Worm (Caenorhabditis elegans) whole organism, L4 larva: ENCODE results near the gene catp-8.

Source experiments
- D1046.2 ChIP-seq: fragments of 200-800 bp; sonication (Bioruptor generic); IDR thresholded peaks from 2 replicates; pipeline ENCODE4 v1.3.6; 2022; ENCODE audit warnings: missing genetic modification characterization, missing compliant biosample characterization
- F10B5.3 ChIP-seq: sonication (generic microtip); optimal IDR thresholded peaks from 2 replicates; lab custom pipeline; 2016; ENCODE audit warnings: mild to moderate bottlenecking, missing genetic modification characterization, missing compliant biosample characterization
- F37D6.2 ChIP-seq: sonication (generic microtip); optimal IDR thresholded peaks from 2 replicates; lab custom pipeline; 2016; ENCODE audit warnings: mild to moderate bottlenecking, missing genetic modification characterization, missing compliant biosample characterization
- R02D3.7 ChIP-seq: fragments of 150-350 bp; sonication (generic microtip); optimal IDR thresholded peaks from 3 replicates; lab custom pipeline; 2014; ENCODE audit warnings: missing biosample characterization, missing genetic modification characterization
- T20F7.1 ChIP-seq: fragments of 200-800 bp; sonication (Bioruptor generic); optimal IDR thresholded peaks from 2 replicates; lab custom pipeline; 2018; ENCODE audit warnings: mild to moderate bottlenecking, missing genetic modification characterization, missing compliant biosample characterization
- Y105C5A.15 ChIP-seq: fragments of 200-800 bp; sonication (Bioruptor generic); IDR thresholded peaks from 2 replicates; pipeline ENCODE4 v1.3.6; 2022; ENCODE audit warnings: missing genetic modification characterization, missing compliant biosample characterization
- Y5F2A.4 ChIP-seq: fragments of 200-800 bp; sonication (Bioruptor generic); optimal IDR thresholded peaks from 2 replicates; lab custom pipeline; 2018; ENCODE audit warnings: mild to moderate bottlenecking, missing genetic modification characterization, missing compliant biosample characterization
- aha-1 ChIP-seq: fragments of 150-350 bp; peaks from one replicate; lab custom pipeline; 2014; ENCODE audit warnings: missing biosample characterization, missing genetic modification characterization
- aly-2 ChIP-seq: sonication (generic microtip); optimal IDR thresholded peaks from 2 replicates; lab custom pipeline; 2018; ENCODE audit warnings: missing biosample characterization, missing genetic modification characterization
- attf-4 ChIP-seq: sonication (generic microtip); optimal IDR thresholded peaks from 3 replicates; lab custom pipeline; 2017; ENCODE audit warnings: missing biosample characterization, missing genetic modification characterization
- ceh-20 ChIP-seq: fragments of 200-800 bp; sonication (Bioruptor generic); IDR thresholded peaks from 2 replicates; pipeline ENCODE4 v1.3.6; 2022; ENCODE audit warnings: missing genetic modification reagents, missing genetic modification characterization, missing compliant biosample characterization
- ceh-32 ChIP-seq: sonication (generic microtip); optimal IDR thresholded peaks from 2 replicates; lab custom pipeline; 2016; ENCODE audit warnings: mild to moderate bottlenecking, missing genetic modification characterization, missing compliant biosample characterization; ENCODE audit not compliant: poor library complexity
- ceh-62 ChIP-seq: sonication (generic microtip); optimal IDR thresholded peaks from 2 replicates; lab custom pipeline; 2017; ENCODE audit warnings: missing biosample characterization, missing genetic modification characterization
- ceh-82 ChIP-seq: sonication (generic microtip); optimal IDR thresholded peaks from 2 replicates; lab custom pipeline; 2017; ENCODE audit warnings: missing biosample characterization, missing genetic modification characterization
- ces-1 ChIP-seq: fragments of 150-350 bp; sonication (generic microtip); optimal IDR thresholded peaks from 4 replicates; lab custom pipeline; 2014; ENCODE audit warnings: missing biosample characterization, missing genetic modification reagents, missing genetic modification characterization
- cey-2 ChIP-seq: sonication (generic microtip); optimal IDR thresholded peaks from 3 replicates; lab custom pipeline; 2017; ENCODE audit warnings: missing genetic modification characterization, mild to moderate bottlenecking, missing compliant biosample characterization, antibody characterized with exemption, borderline replicate concordance; ENCODE audit not compliant: insufficient read depth
- daf-16 ChIP-seq, 3 experiments: sonication (generic microtip); optimal IDR thresholded peaks; 2 replicates each; lab custom pipeline; 2016 to 2017; ENCODE audit warnings: missing genetic modification characterization in 3 of 3, missing genetic modification reagents in 3 of 3, mild to moderate bottlenecking in 2 of 3, missing compliant biosample characterization in 2 of 3, missing biosample characterization in 1 of 3, moderate library complexity in 1 of 3
- daf-8 ChIP-seq: fragments of 200-800 bp; sonication (Bioruptor generic); IDR thresholded peaks from 2 replicates; pipeline ENCODE4 v1.3.6; 2022; ENCODE audit warnings: missing genetic modification characterization, missing compliant biosample characterization
- dmd-6 ChIP-seq: fragments of 200-800 bp; sonication (Bioruptor generic); IDR thresholded peaks from 2 replicates; pipeline ENCODE4 v1.3.6; 2022; ENCODE audit warnings: missing genetic modification reagents, missing genetic modification characterization, missing compliant biosample characterization
- dmd-8 ChIP-seq: fragments of 200-800 bp; sonication (Bioruptor generic); IDR thresholded peaks from 2 replicates; pipeline ENCODE4 v1.3.6; 2022; ENCODE audit warnings: missing genetic modification characterization, missing compliant biosample characterization
- dmd-9 ChIP-seq: fragments of 200-800 bp; sonication (Bioruptor generic); IDR thresholded peaks from 2 replicates; pipeline ENCODE4 v1.3.6; 2022; ENCODE audit warnings: missing genetic modification reagents, missing genetic modification characterization, missing compliant biosample characterization
- dpl-1 ChIP-seq: fragments of 150-350 bp; optimal IDR thresholded peaks from 2 replicates; lab custom pipeline; 2014; ENCODE audit warnings: missing biosample characterization, missing genetic modification reagents, missing genetic modification characterization
- fkh-10 ChIP-seq: fragments of 150-350 bp; optimal IDR thresholded peaks from 2 replicates; lab custom pipeline; 2014; ENCODE audit warnings: missing biosample characterization, missing genetic modification reagents, missing genetic modification characterization
- hif-1 ChIP-seq, 2 experiments: sonication (generic microtip); optimal IDR thresholded peaks; 2 replicates each; lab custom pipeline; 2016 to 2017; ENCODE audit warnings: missing compliant biosample characterization in 2 of 2, missing genetic modification characterization in 2 of 2, missing genetic modification reagents in 2 of 2, missing genotype in 2 of 2, mild to moderate bottlenecking in 1 of 2
- hlh-11 ChIP-seq: fragments of 200-800 bp; sonication (Bioruptor generic); optimal IDR thresholded peaks from 2 replicates; lab custom pipeline; 2018; ENCODE audit warnings: mild to moderate bottlenecking, missing genetic modification characterization, missing compliant biosample characterization
- hlh-30 ChIP-seq: sonication (generic microtip); optimal IDR thresholded peaks from 2 replicates; lab custom pipeline; 2017; ENCODE audit warnings: antibody characterized with exemption, mild to moderate bottlenecking, missing genetic modification characterization, missing compliant biosample characterization; ENCODE audit not compliant: insufficient read depth
- lin-1 ChIP-seq: fragments of 200-800 bp; sonication (Bioruptor generic); IDR thresholded peaks from 2 replicates; pipeline ENCODE4 v1.3.6; 2022; ENCODE audit warnings: missing genetic modification reagents, missing genetic modification characterization, missing compliant biosample characterization
- lin-29 ChIP-seq: fragments of 200-800 bp; sonication (Bioruptor generic); IDR thresholded peaks from 2 replicates; pipeline ENCODE4 v1.3.6; 2022; ENCODE audit warnings: missing genetic modification reagents, missing genetic modification characterization, missing compliant biosample characterization
- lir-3 ChIP-seq: sonication (generic microtip); optimal IDR thresholded peaks from 2 replicates; lab custom pipeline; 2016; ENCODE audit warnings: mild to moderate bottlenecking, missing genetic modification characterization, missing compliant biosample characterization
- lsy-2 ChIP-seq, 2 experiments: fragments of 150-350 bp in 1 of 2; sonication (generic microtip) in 1 of 2; optimal IDR thresholded peaks; 2 replicates each; lab custom pipeline; 2014 to 2017; ENCODE audit warnings: missing biosample characterization in 2 of 2, missing genetic modification characterization in 2 of 2
- madf-9 ChIP-seq: fragments of 200-800 bp; sonication (Bioruptor generic); conservative IDR thresholded peaks from 2 replicates; pipeline ENCODE4 v1.3.6; 2022; ENCODE audit warnings: missing genetic modification reagents, missing genetic modification characterization, missing compliant biosample characterization
- mdt-29 ChIP-seq: fragments of 200-800 bp; sonication (Bioruptor generic); IDR thresholded peaks from 2 replicates; pipeline ENCODE4 v1.3.6; 2022; ENCODE audit warnings: missing genetic modification reagents, missing genetic modification characterization, missing compliant biosample characterization
- mxl-2 ChIP-seq: fragments of 200-800 bp; sonication (Bioruptor generic); conservative IDR thresholded peaks from 2 replicates; pipeline ENCODE4 v1.3.6; 2022; ENCODE audit warnings: missing genetic modification reagents, missing genetic modification characterization, missing compliant biosample characterization
- mxl-3 ChIP-seq: fragments of 200-800 bp; sonication (Bioruptor generic); optimal IDR thresholded peaks from 2 replicates; lab custom pipeline; 2018; ENCODE audit warnings: mild to moderate bottlenecking, missing genetic modification characterization, missing compliant biosample characterization
- nhr-10 ChIP-seq: fragments of 150-350 bp; optimal IDR thresholded peaks from 2 replicates; lab custom pipeline; 2014; ENCODE audit warnings: missing biosample characterization, missing genetic modification characterization
- nhr-102 ChIP-seq: sonication (generic microtip); optimal IDR thresholded peaks from 2 replicates; lab custom pipeline; 2016; ENCODE audit warnings: mild to moderate bottlenecking, missing genetic modification characterization, moderate library complexity, missing compliant biosample characterization
- nhr-237 ChIP-seq: sonication (generic microtip); optimal IDR thresholded peaks from 2 replicates; lab custom pipeline; 2017; ENCODE audit warnings: missing biosample characterization, missing genetic modification characterization
- nhr-28 ChIP-seq: fragments of 150-350 bp; optimal IDR thresholded peaks from 2 replicates; lab custom pipeline; 2014; ENCODE audit warnings: missing biosample characterization, missing genetic modification characterization
- nhr-42 ChIP-seq: fragments of 200-800 bp; sonication (Bioruptor generic); IDR thresholded peaks from 2 replicates; pipeline ENCODE4 v1.3.6; 2022; ENCODE audit warnings: missing genetic modification characterization, missing compliant biosample characterization
- nhr-48 ChIP-seq: sonication (generic microtip); optimal IDR thresholded peaks from 2 replicates; lab custom pipeline; 2016; ENCODE audit warnings: mild to moderate bottlenecking, missing genetic modification characterization, missing compliant biosample characterization
- nhr-76 ChIP-seq: fragments of 150-350 bp; optimal IDR thresholded peaks from 2 replicates; lab custom pipeline; 2014; ENCODE audit warnings: missing biosample characterization, missing genetic modification characterization
- saeg-2 ChIP-seq: fragments of 200-800 bp; sonication (Bioruptor generic); IDR thresholded peaks from 2 replicates; pipeline ENCODE4 v1.3.6; 2022; ENCODE audit warnings: missing genetic modification reagents, missing genetic modification characterization, missing compliant biosample characterization
- sdz-12 ChIP-seq: fragments of 200-800 bp; sonication (Bioruptor generic); optimal IDR thresholded peaks from 2 replicates; lab custom pipeline; 2018; ENCODE audit warnings: mild to moderate bottlenecking, missing genetic modification characterization, missing compliant biosample characterization
- snpc-1.2 ChIP-seq: fragments of 200-800 bp; sonication (Bioruptor generic); IDR thresholded peaks from 2 replicates; pipeline ENCODE4 v1.3.6; 2022; ENCODE audit warnings: missing genetic modification reagents, missing genetic modification characterization, missing compliant biosample characterization
- snpc-4 ChIP-seq: fragments of 150-350 bp; optimal IDR thresholded peaks from 2 replicates; lab custom pipeline; 2014; ENCODE audit warnings: missing biosample characterization, missing genetic modification characterization
- spr-1 ChIP-seq: sonication (generic microtip); optimal IDR thresholded peaks from 2 replicates; lab custom pipeline; 2016; ENCODE audit warnings: mild to moderate bottlenecking, missing genetic modification characterization, missing compliant biosample characterization
- tag-97 ChIP-seq: fragments of 200-800 bp; sonication (Bioruptor generic); IDR thresholded peaks from 2 replicates; pipeline ENCODE4 v1.3.6; 2022; ENCODE audit warnings: missing genetic modification characterization, missing compliant biosample characterization
- tra-1 ChIP-seq: fragments of 200-800 bp; sonication (Bioruptor generic); IDR thresholded peaks from 2 replicates; pipeline ENCODE4 v1.3.6; 2022; ENCODE audit warnings: missing genetic modification reagents, missing genetic modification characterization, missing compliant biosample characterization
- unc-39 ChIP-seq: sonication (generic microtip); optimal IDR thresholded peaks from 2 replicates; lab custom pipeline; 2017; ENCODE audit warnings: missing biosample characterization, missing genetic modification characterization
- vab-7 ChIP-seq: fragments of 200-800 bp; sonication (Bioruptor generic); IDR thresholded peaks from 2 replicates; pipeline ENCODE4 v1.3.6; 2022; ENCODE audit warnings: missing genetic modification reagents, missing genetic modification characterization, missing compliant biosample characterization
- zag-1 ChIP-seq: fragments of 150-350 bp; optimal IDR thresholded peaks from 2 replicates; lab custom pipeline; 2014; ENCODE audit warnings: missing biosample characterization, missing genetic modification characterization
- ztf-7 ChIP-seq: fragments of 150-350 bp; optimal IDR thresholded peaks from 2 replicates; lab custom pipeline; 2014; ENCODE audit warnings: missing biosample characterization, missing genetic modification characterization

catp-8 gene

DNA sequence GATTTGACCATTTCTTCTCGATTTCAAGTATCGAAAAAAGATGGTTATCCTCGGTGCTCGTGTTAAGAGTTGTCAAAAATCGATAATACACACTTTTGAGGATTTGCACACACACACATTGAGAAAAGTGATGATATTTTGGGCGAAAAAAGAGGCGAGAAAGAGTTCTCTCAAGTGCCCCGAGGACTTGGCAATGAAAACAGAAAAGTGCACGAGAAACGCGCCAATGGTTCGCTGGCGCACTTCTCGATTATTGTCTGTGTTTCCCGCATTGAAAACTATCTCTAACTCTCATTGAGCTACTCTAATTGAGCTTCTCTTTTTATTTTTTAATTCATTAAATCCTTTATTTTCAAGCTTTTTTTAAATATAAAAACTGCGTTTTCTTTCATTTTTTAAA, 45.3 kb downstream of the catp-8 start:
- TF ChIP-seq daf-8 (no peak), F37D6.2 (tag; lab: Kevin White, UChicago) (peak; percentile 10), lsy-2 (tag; optimal IDR thresholded peaks at IDR 0.05; lab: Kevin White, UChicago) (peak; percentile 26 to 84), Y5F2A.4 (no peak), nhr-76 (tag; lab: Kevin White, UChicago) (no peak), nhr-237 (tag; lab: Kevin White, UChicago) (no peak), ces-1 (GFP tag; lab: Kevin White, UChicago) (no peak), nhr-102 (tag; lab: Kevin White, UChicago) (no peak), Y105C5A.15 (GFP tag; lab: Robert Waterston, UW) (no peak), fkh-10 (GFP tag; lab: Kevin White, UChicago) (peak; percentile 33), mxl-2 (GFP tag; lab: Robert Waterston, UW) (no peak), nhr-42 (GFP tag; lab: Robert Waterston, UW) (no peak), nhr-28 (tag; lab: Kevin White, UChicago) (peak; percentile 18), dmd-9 (GFP tag; lab: Robert Waterston, UW) (no peak), unc-39 (tag; lab: Kevin White, UChicago) (no peak), hlh-11 (peak; percentile 56), mxl-3 (GFP tag; lab: Kevin White, UChicago) (no peak), dpl-1 (GFP tag; lab: Kevin White, UChicago) (peak; percentile 66), cey-2 (no peak), aha-1 (tag; lab: Kevin White, UChicago) (peak; percentile 97), ceh-20 (GFP tag; lab: Robert Waterston, UW) (peak; percentile 48; the same call in 1 of the 2 replicates), nhr-48 (no peak), T20F7.1 (GFP tag; lab: Kevin White, UChicago) (peak; percentile 55), D1046.2 (no peak), saeg-2 (no peak), tra-1 (GFP tag; lab: Robert Waterston, UW) (no peak), ceh-82 (no peak), snpc-1.2 (GFP tag; lab: Robert Waterston, UW) (no peak), ceh-32 (no peak), sdz-12 (GFP tag; lab: Kevin White, UChicago) (no peak), mdt-29 (GFP tag; lab: Robert Waterston, UW) (no peak), dmd-6 (GFP tag; lab: Robert Waterston, UW) (0 out of 2 replicates have a peak, but pooled peaks have one; percentile 41), tag-97 (no peak), vab-7 (GFP tag; lab: Robert Waterston, UW) (no peak), attf-4 (no peak), ztf-7 (tag; lab: Kevin White, UChicago) (no peak), nhr-10 (tag; lab: Kevin White, UChicago) (no peak), zag-1 (no peak), snpc-4 (tag; lab: Kevin White, UChicago) (no peak), lin-1 (no peak), lin-29 (GFP tag; lab: Robert Waterston, UW) (no peak), daf-16 (GFP tag; optimal IDR thresholded peaks at IDR 0.05; lab: Kevin White, UChicago) (peak in 1 of 2 experiments; percentile 31), daf-16 (tag; optimal IDR thresholded peaks at IDR 0.05; lab: Kevin White, UChicago) (peak; percentile 67), ceh-62 (no peak), F10B5.3 (tag; lab: Kevin White, UChicago) (no peak), hlh-30 (tag; lab: Kevin White, UChicago) (peak; percentile 45), spr-1 (no peak), aly-2 (tag; lab: Kevin White, UChicago) (no peak), madf-9 (GFP tag; lab: Robert Waterston, UW) (no peak), hif-1 (tag; optimal IDR thresholded peaks at IDR 0.05; lab: Kevin White, UChicago) (peak in 1 of 2 experiments; percentile 10), R02D3.7 (tag; lab: Kevin White, UChicago) (no peak), dmd-8 (GFP tag; lab: Robert Waterston, UW) (no peak), lir-3 (tag; lab: Kevin White, UChicago) (no peak)
